Worm (Caenorhabditis elegans): ENCODE measurements around the gene egg-2.

DNA sequence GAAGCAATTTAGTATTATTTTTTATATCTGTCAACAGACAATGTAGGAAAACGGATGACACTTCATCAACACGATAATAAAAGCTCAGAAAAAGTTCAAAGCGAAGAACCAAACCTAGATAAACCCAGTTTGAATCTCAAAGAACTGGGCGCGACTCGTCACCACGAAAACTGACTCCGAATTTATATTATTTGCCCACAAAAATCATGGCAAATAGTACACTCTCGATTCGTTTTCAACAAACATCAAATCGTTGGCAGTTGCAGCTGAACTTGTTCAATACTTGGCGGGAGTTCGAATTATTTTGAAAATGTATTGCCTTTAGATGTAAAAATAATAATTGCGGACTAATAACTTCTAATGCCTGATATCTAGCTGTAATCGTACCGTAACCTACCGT lies 22.7 kb upstream of the egg-2 start:
- TF ChIP-seq madf-5 (GFP tag; IDR thresholded peaks at IDR 0.05), result no peak
- no peak for TF ChIP-seq ceh-32 (tag; optimal IDR thresholded peaks at IDR 0.05; ENCODE audit: poor library complexity)

Measured in whole organism, L4 larva.